Worm (Caenorhabditis elegans) whole organism, L1 larva: ENCODE measurements around the gene sox-2.

Source experiments
- aly-2 ChIP-seq: fragments of 150-350 bp; optimal IDR thresholded peaks from 2 replicates; lab custom pipeline; 2014; ENCODE audit warnings: missing biosample characterization, missing genetic modification characterization
- ama-1 ChIP-seq: fragments of 150-350 bp; optimal IDR thresholded peaks from 2 replicates; lab custom pipeline; 2014
- fkh-10 ChIP-seq: sonication (generic microtip); optimal IDR thresholded peaks from 2 replicates; lab custom pipeline; 2017; ENCODE audit warnings: missing biosample characterization, missing genetic modification reagents, missing genetic modification characterization
- fos-1 ChIP-seq: fragments of 150-350 bp; optimal IDR thresholded peaks from 2 replicates; lab custom pipeline; 2014; ENCODE audit warnings: missing biosample characterization, missing genetic modification characterization
- irx-1 ChIP-seq: sonication (generic microtip); optimal IDR thresholded peaks from 2 replicates; lab custom pipeline; 2016; ENCODE audit warnings: missing genetic modification characterization, missing compliant biosample characterization
- lsy-2 ChIP-seq, 2 experiments: fragments of 150-350 bp; optimal IDR thresholded peaks; 2 replicates each; lab custom pipeline; 2014; ENCODE audit warnings: missing biosample characterization in 2 of 2, missing genetic modification characterization in 2 of 2
- mep-1 ChIP-seq: fragments of 150-350 bp; optimal IDR thresholded peaks from 2 replicates; lab custom pipeline; 2014; ENCODE audit warnings: missing biosample characterization, missing genetic modification characterization
- nhr-85 ChIP-seq: sonication (generic microtip); peaks from one replicate; lab custom pipeline; 2016; ENCODE audit warnings: missing genetic modification characterization, inconsistent platforms, missing compliant biosample characterization
- pqm-1 ChIP-seq: sonication (generic microtip); optimal IDR thresholded peaks from 3 replicates; lab custom pipeline; 2017; ENCODE audit warnings: missing biosample characterization, missing genetic modification characterization
- rnt-1 ChIP-seq: sonication (generic microtip); optimal IDR thresholded peaks from 2 replicates; lab custom pipeline; 2016; ENCODE audit warnings: mild to moderate bottlenecking, missing genetic modification characterization, moderate library complexity, missing compliant biosample characterization
- ztf-4 ChIP-seq: fragments of 150-350 bp; optimal IDR thresholded peaks from 2 replicates; lab custom pipeline; 2014; ENCODE audit warnings: missing biosample characterization, missing genetic modification characterization

DNA sequence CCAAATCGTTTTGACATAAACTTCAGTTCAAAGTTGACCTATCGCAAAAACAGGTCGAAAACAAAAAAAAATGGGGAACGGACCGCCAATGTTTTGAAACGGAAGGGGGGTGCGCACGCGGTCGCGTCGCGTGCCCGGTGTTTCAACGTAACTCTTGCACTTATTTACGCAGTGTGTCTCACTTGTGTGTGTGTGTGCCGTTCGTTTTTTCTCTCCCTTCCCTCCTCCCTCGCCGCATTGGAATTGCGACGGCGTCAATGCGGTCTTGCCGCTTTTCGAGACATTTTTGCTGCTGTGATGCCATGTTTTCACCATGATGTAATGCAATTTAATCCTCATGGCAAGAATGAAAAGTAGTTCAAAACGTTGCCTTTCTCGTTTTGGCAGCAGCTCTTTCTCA lies 14.9 kb upstream of the sox-2 start:
- TF ChIP-seq ztf-4 (tag; lab: Kevin White, UChicago) = no peak
- TF ChIP-seq mep-1 (tag; lab: Kevin White, UChicago) = peak; percentile 15
- TF ChIP-seq aly-2 = no peak
- no peak for TF ChIP-seq ama-1
- TF ChIP-seq nhr-85 (tag; lab: Kevin White, UChicago) = peak; percentile 21
- TF ChIP-seq lsy-2 (tag; optimal IDR thresholded peaks at IDR 0.05; lab: Kevin White, UChicago) = peak in 1 of 2 experiments; percentile 15
- no peak for TF ChIP-seq fos-1 (tag; lab: Kevin White, UChicago)
- TF ChIP-seq irx-1 (tag; lab: Kevin White, UChicago) = no peak
- peak; percentile 0 for TF ChIP-seq rnt-1
- no peak for TF ChIP-seq fkh-10 (GFP tag; lab: Kevin White, UChicago)
- TF ChIP-seq pqm-1 = no peak
